Worm (Caenorhabditis elegans) whole organism, L2 larva: Measurements from ENCODE around the gene C05D9.4.

Experiments
- C34F6.9 ChIP-seq: fragments of 150-350 bp; optimal IDR thresholded peaks from 2 replicates; lab custom pipeline; 2014; ENCODE audit warnings: missing biosample characterization, missing genetic modification characterization
- F13H6.1 ChIP-seq: sonication (generic microtip); optimal IDR thresholded peaks from 2 replicates; lab custom pipeline; 2016; ENCODE audit warnings: missing genetic modification characterization, missing compliant biosample characterization
- R02D3.7 ChIP-seq: fragments of 150-350 bp; optimal IDR thresholded peaks from 2 replicates; lab custom pipeline; 2014; ENCODE audit warnings: missing biosample characterization, missing genetic modification characterization
- Y55F3AM.14 ChIP-seq: fragments of 200-800 bp; sonication (Bioruptor generic); optimal IDR thresholded peaks from 2 replicates; lab custom pipeline; 2018; ENCODE audit warnings: mild to moderate bottlenecking, missing genetic modification characterization, missing compliant biosample characterization
- ZK546.5 ChIP-seq: sonication (generic microtip); optimal IDR thresholded peaks from 2 replicates; lab custom pipeline; 2017; ENCODE audit warnings: missing biosample characterization, missing genetic modification characterization
- alr-1 ChIP-seq: fragments of 150-350 bp; optimal IDR thresholded peaks from 2 replicates; lab custom pipeline; 2014; ENCODE audit warnings: missing biosample characterization, missing genetic modification characterization
- aly-2 ChIP-seq: fragments of 150-350 bp; optimal IDR thresholded peaks from 2 replicates; lab custom pipeline; 2014; ENCODE audit warnings: missing biosample characterization, missing genetic modification characterization
- ama-1 ChIP-seq: fragments of 150-350 bp; optimal IDR thresholded peaks from 2 replicates; lab custom pipeline; 2018; ENCODE audit warnings: inconsistent platforms
- blmp-1 ChIP-seq: sonication (generic microtip); optimal IDR thresholded peaks from 2 replicates; lab custom pipeline; 2017; ENCODE audit warnings: missing genetic modification characterization, mild to moderate bottlenecking, missing compliant biosample characterization, antibody characterized with exemption, moderate library complexity; ENCODE audit not compliant: insufficient read depth
- ceh-16 ChIP-seq: fragments of 150-350 bp; optimal IDR thresholded peaks from 2 replicates; lab custom pipeline; 2014; ENCODE audit warnings: missing biosample characterization, missing genetic modification characterization
- ceh-82 ChIP-seq: fragments of 150-350 bp; optimal IDR thresholded peaks from 2 replicates; lab custom pipeline; 2014; ENCODE audit warnings: missing biosample characterization, missing genetic modification characterization
- crh-2 ChIP-seq: sonication (generic microtip); optimal IDR thresholded peaks from 2 replicates; lab custom pipeline; 2017; ENCODE audit warnings: missing biosample characterization, missing genetic modification characterization
- dmd-4 ChIP-seq: sonication (generic microtip); optimal IDR thresholded peaks from 2 replicates; lab custom pipeline; 2017; ENCODE audit warnings: missing biosample characterization, missing genetic modification characterization
- egl-27 ChIP-seq: sonication (generic microtip); optimal IDR thresholded peaks from 3 replicates; lab custom pipeline; 2017; ENCODE audit warnings: missing biosample characterization, missing genetic modification reagents, missing genetic modification characterization
- elt-1 ChIP-seq: fragments of 150-350 bp; optimal IDR thresholded peaks from 2 replicates; lab custom pipeline; 2014; ENCODE audit warnings: missing biosample characterization, missing genetic modification characterization
- elt-3 ChIP-seq: sonication (generic microtip); optimal IDR thresholded peaks from 2 replicates; lab custom pipeline; 2017; ENCODE audit warnings: missing biosample characterization, missing genetic modification characterization
- fos-1 ChIP-seq: fragments of 150-350 bp; optimal IDR thresholded peaks from 2 replicates; lab custom pipeline; 2014; ENCODE audit warnings: missing biosample characterization, missing genetic modification characterization
- gmeb-1 ChIP-seq: fragments of 150-350 bp; optimal IDR thresholded peaks from 2 replicates; lab custom pipeline; 2014; ENCODE audit warnings: missing biosample characterization, missing genetic modification characterization
- lin-11 ChIP-seq: fragments of 150-350 bp; sonication (generic microtip); optimal IDR thresholded peaks from 2 replicates; lab custom pipeline; 2014; ENCODE audit warnings: missing biosample characterization, missing genetic modification characterization, inconsistent platforms, mixed read lengths
- lin-13 ChIP-seq: fragments of 150-350 bp; optimal IDR thresholded peaks from 2 replicates; lab custom pipeline; 2014; ENCODE audit warnings: missing biosample characterization, missing genetic modification reagents, missing genetic modification characterization
- lin-39 ChIP-seq: fragments of 150-350 bp; optimal IDR thresholded peaks from 2 replicates; lab custom pipeline; 2014; ENCODE audit warnings: missing biosample characterization, missing genetic modification reagents, missing genetic modification characterization
- lsy-2 ChIP-seq, 2 experiments: fragments of 150-350 bp in 1 of 2; sonication (generic microtip) in 1 of 2; optimal IDR thresholded peaks; 2 replicates each; lab custom pipeline; 2014 to 2017; ENCODE audit warnings: missing biosample characterization in 2 of 2, missing genetic modification characterization in 2 of 2
- mab-5 ChIP-seq: fragments of 150-350 bp; optimal IDR thresholded peaks from 2 replicates; lab custom pipeline; 2014; ENCODE audit warnings: missing biosample characterization, missing genetic modification characterization
- mbf-1 ChIP-seq: sonication (generic microtip); optimal IDR thresholded peaks from 2 replicates; lab custom pipeline; 2017; ENCODE audit warnings: missing biosample characterization, missing genetic modification characterization
- mdl-1 ChIP-seq, 2 experiments: fragments of 150-350 bp in 1 of 2; sonication (generic microtip) in 1 of 2; optimal IDR thresholded peaks; 2 replicates each; lab custom pipeline; 2017; ENCODE audit warnings: missing biosample characterization in 2 of 2, missing genetic modification characterization in 2 of 2
- nhr-10 ChIP-seq: sonication (generic microtip); optimal IDR thresholded peaks from 2 replicates; lab custom pipeline; 2017; ENCODE audit warnings: missing biosample characterization, missing genetic modification characterization
- nhr-11 ChIP-seq: fragments of 150-350 bp; optimal IDR thresholded peaks from 2 replicates; lab custom pipeline; 2014; ENCODE audit warnings: missing biosample characterization, missing genetic modification characterization
- nhr-12 ChIP-seq: fragments of 150-350 bp; optimal IDR thresholded peaks from 2 replicates; lab custom pipeline; 2014; ENCODE audit warnings: missing biosample characterization, missing genetic modification characterization
- nhr-129 ChIP-seq: fragments of 150-350 bp; optimal IDR thresholded peaks from 2 replicates; lab custom pipeline; 2014; ENCODE audit warnings: missing biosample characterization, missing genetic modification characterization
- nhr-21 ChIP-seq: fragments of 150-350 bp; optimal IDR thresholded peaks from 2 replicates; lab custom pipeline; 2014; ENCODE audit warnings: missing biosample characterization, missing genetic modification characterization
- nhr-23 ChIP-seq: fragments of 150-350 bp; optimal IDR thresholded peaks from 2 replicates; lab custom pipeline; 2014; ENCODE audit warnings: missing biosample characterization, missing genetic modification reagents, missing genetic modification characterization
- nhr-237 ChIP-seq: fragments of 150-350 bp; optimal IDR thresholded peaks from 2 replicates; lab custom pipeline; 2014; ENCODE audit warnings: missing biosample characterization, missing genetic modification characterization
- nhr-25 ChIP-seq: fragments of 150-350 bp; sonication (generic microtip); optimal IDR thresholded peaks from 3 replicates; lab custom pipeline; 2014; ENCODE audit warnings: missing biosample characterization, missing genetic modification characterization
- nhr-6 ChIP-seq: fragments of 150-350 bp; optimal IDR thresholded peaks from 2 replicates; lab custom pipeline; 2014; ENCODE audit warnings: missing biosample characterization, missing genetic modification characterization
- nhr-77 ChIP-seq: fragments of 150-350 bp; optimal IDR thresholded peaks from 2 replicates; lab custom pipeline; 2014; ENCODE audit warnings: missing biosample characterization, missing genetic modification characterization
- peb-1 ChIP-seq: fragments of 150-350 bp; optimal IDR thresholded peaks from 2 replicates; lab custom pipeline; 2014; ENCODE audit warnings: missing biosample characterization, missing genetic modification characterization
- sem-4 ChIP-seq: fragments of 150-350 bp; optimal IDR thresholded peaks from 2 replicates; lab custom pipeline; 2014; ENCODE audit warnings: missing biosample characterization, missing genetic modification reagents, missing genetic modification characterization
- skn-1 ChIP-seq: sonication (generic microtip); optimal IDR thresholded peaks from 2 replicates; lab custom pipeline; 2017; ENCODE audit warnings: missing biosample characterization, missing genetic modification characterization
- sma-3 ChIP-seq: sonication (generic microtip); optimal IDR thresholded peaks from 2 replicates; lab custom pipeline; 2016; ENCODE audit warnings: missing genetic modification reagents, missing genetic modification characterization, missing compliant biosample characterization
- sma-9 ChIP-seq, 2 experiments: fragments of 150-350 bp in 1 of 2; sonication (generic microtip) in 1 of 2; optimal IDR thresholded peaks; 2 replicates each; lab custom pipeline; 2014 to 2016; ENCODE audit warnings: missing genetic modification characterization in 2 of 2, mild to moderate bottlenecking in 1 of 2, missing biosample characterization in 1 of 2, missing compliant biosample characterization in 1 of 2, missing genetic modification reagents in 1 of 2, moderate library complexity in 1 of 2
- snpc-4 ChIP-seq: fragments of 150-350 bp; optimal IDR thresholded peaks from 2 replicates; lab custom pipeline; 2014; ENCODE audit warnings: missing biosample characterization, missing genetic modification characterization
- unc-39 ChIP-seq: fragments of 150-350 bp; optimal IDR thresholded peaks from 2 replicates; lab custom pipeline; 2014; ENCODE audit warnings: missing biosample characterization, missing genetic modification characterization
- unc-55 ChIP-seq: fragments of 150-350 bp; sonication (generic microtip); optimal IDR thresholded peaks from 3 replicates; lab custom pipeline; 2014; ENCODE audit warnings: missing biosample characterization, missing genetic modification reagents, missing genetic modification characterization
- unc-62 ChIP-seq: fragments of 150-350 bp; optimal IDR thresholded peaks from 2 replicates; lab custom pipeline; 2014; ENCODE audit warnings: missing biosample characterization, missing genetic modification reagents, missing genetic modification characterization
- zag-1 ChIP-seq: fragments of 150-350 bp; optimal IDR thresholded peaks from 2 replicates; lab custom pipeline; 2014; ENCODE audit warnings: missing biosample characterization, missing genetic modification characterization
- ztf-1 ChIP-seq: fragments of 200-800 bp; sonication (Bioruptor generic); conservative IDR thresholded peaks from 2 replicates; pipeline ENCODE4 v1.3.6; 2022; ENCODE audit warnings: missing genetic modification characterization, missing compliant biosample characterization
- ztf-11 ChIP-seq: sonication (generic microtip); optimal IDR thresholded peaks from 2 replicates; lab custom pipeline; 2017; ENCODE audit warnings: missing biosample characterization, missing genetic modification characterization
- ztf-4 ChIP-seq: fragments of 150-350 bp; optimal IDR thresholded peaks from 2 replicates; lab custom pipeline; 2014; ENCODE audit warnings: missing biosample characterization, missing genetic modification characterization

C05D9.4 gene

DNA sequence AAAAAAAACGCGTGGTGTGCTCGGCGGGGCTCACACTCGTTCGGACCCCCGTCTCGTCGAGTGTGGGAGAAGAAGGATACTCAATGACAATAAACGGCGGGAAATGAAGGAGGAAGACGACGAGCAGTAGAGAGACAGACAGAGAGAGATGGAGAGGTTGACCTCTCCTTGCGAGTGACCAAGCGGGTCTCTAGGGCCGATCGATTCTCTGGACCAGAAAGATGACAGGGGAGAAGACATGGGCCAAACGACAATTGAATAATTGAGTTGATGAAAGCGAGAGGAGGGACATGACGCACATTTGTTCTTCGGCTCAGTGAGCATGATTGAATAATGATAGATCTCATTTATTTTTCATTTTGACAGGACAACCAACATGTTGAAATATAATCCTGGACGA, 12.5 kb downstream of the C05D9.4 start:
- TF ChIP-seq mab-5 (tag; lab: Kevin White, UChicago), result peak; percentile 62
- no peak for TF ChIP-seq ztf-11 (tag; lab: Kevin White, UChicago)
- no peak for TF ChIP-seq unc-39 (tag; lab: Kevin White, UChicago)
- TF ChIP-seq fos-1 (tag; lab: Kevin White, UChicago), result no peak
- TF ChIP-seq C34F6.9, result no peak
- no peak for TF ChIP-seq ceh-16 (tag; lab: Kevin White, UChicago)
- TF ChIP-seq zag-1 (tag; lab: Kevin White, UChicago), result peak; percentile 49
- TF ChIP-seq nhr-77 (tag; lab: Kevin White, UChicago), result no peak
- TF ChIP-seq unc-62 (GFP tag; lab: Kevin White, UChicago), result no peak
- no peak for TF ChIP-seq lin-11
- no peak for TF ChIP-seq nhr-6 (tag; lab: Kevin White, UChicago)
- TF ChIP-seq Y55F3AM.14 (GFP tag; lab: Kevin White, UChicago), result no peak
- TF ChIP-seq sma-9 (GFP tag; optimal IDR thresholded peaks at IDR 0.05; lab: Kevin White, UChicago), result peak; percentile 15
- TF ChIP-seq sma-9 (tag; optimal IDR thresholded peaks at IDR 0.05; lab: Kevin White, UChicago), result no peak
- TF ChIP-seq dmd-4 (tag; lab: Kevin White, UChicago), result no peak
- no peak for TF ChIP-seq egl-27 (tag; lab: Kevin White, UChicago)
- no peak for TF ChIP-seq nhr-23
- TF ChIP-seq ceh-82, result no peak
- TF ChIP-seq unc-55, result peak; percentile 24
- TF ChIP-seq nhr-11 (tag; lab: Kevin White, UChicago), result no peak
- TF ChIP-seq nhr-129, result peak; percentile 42
- TF ChIP-seq peb-1 (tag; lab: Kevin White, UChicago), result no peak
- no peak for TF ChIP-seq elt-3 (tag; lab: Kevin White, UChicago)
- TF ChIP-seq sma-3 (GFP tag; lab: Kevin White, UChicago), result no peak
- TF ChIP-seq nhr-21, result no peak
- TF ChIP-seq crh-2 (tag; lab: Kevin White, UChicago), result no peak
- no peak for TF ChIP-seq nhr-25 (tag; lab: Kevin White, UChicago)
- TF ChIP-seq nhr-10, result no peak
- no peak for TF ChIP-seq snpc-4
- TF ChIP-seq ama-1 (lab: Kevin White, UChicago), result no peak
- TF ChIP-seq elt-1 (tag; lab: Kevin White, UChicago), result no peak
- TF ChIP-seq F13H6.1, result peak; percentile 78
- no peak for TF ChIP-seq blmp-1
- TF ChIP-seq lin-13 (GFP tag; lab: Kevin White, UChicago), result peak; percentile 8
- no peak for TF ChIP-seq gmeb-1
- no peak for TF ChIP-seq lin-39 (tag; lab: Kevin White, UChicago)
- TF ChIP-seq lsy-2 (tag; optimal IDR thresholded peaks at IDR 0.05; lab: Kevin White, UChicago), result peak in 1 of 2 experiments; percentile 49
- no peak for TF ChIP-seq skn-1 (tag; lab: Kevin White, UChicago)
- no peak for TF ChIP-seq nhr-237 (tag; lab: Kevin White, UChicago)
- peak; percentile 66 for TF ChIP-seq sem-4 (tag; lab: Kevin White, UChicago)
- no peak for TF ChIP-seq mbf-1 (tag; lab: Kevin White, UChicago)
- no peak for TF ChIP-seq aly-2 (tag; lab: Kevin White, UChicago)
- no peak for TF ChIP-seq mdl-1 (tag; optimal IDR thresholded peaks at IDR 0.05; lab: Kevin White, UChicago)
- no peak for TF ChIP-seq nhr-12 (tag; lab: Kevin White, UChicago)
- no peak for TF ChIP-seq alr-1
- no peak for TF ChIP-seq R02D3.7 (tag; lab: Kevin White, UChicago)
- no peak for TF ChIP-seq ztf-1 (GFP tag; lab: Robert Waterston, UW)
- no peak for TF ChIP-seq ZK546.5 (tag; lab: Kevin White, UChicago)
- no peak for TF ChIP-seq ztf-4 (tag; lab: Kevin White, UChicago)
